Worm (Caenorhabditis elegans) whole organism, young adult: ENCODE measurements around the gene Y22D7AL.3.

ENCODE experiments used
- B0019.2 ChIP-seq: fragments of 200-800 bp; sonication (Bioruptor generic); conservative IDR thresholded peaks from 2 replicates; pipeline ENCODE4 v1.3.6; 2022; ENCODE audit warnings: missing genetic modification reagents, missing genetic modification characterization, missing compliant biosample characterization
- B0035.1 ChIP-seq: sonication (generic microtip); optimal IDR thresholded peaks from 2 replicates; lab custom pipeline; 2016; ENCODE audit warnings: missing genetic modification characterization, mild to moderate bottlenecking, missing compliant biosample characterization, missing genotype, missing genetic modification reagents
- C06A6.2 ChIP-seq: fragments of 200-800 bp; sonication (Bioruptor generic); conservative IDR thresholded peaks from 2 replicates; pipeline ENCODE4 v1.3.6; 2022; ENCODE audit warnings: missing genetic modification characterization, missing compliant biosample characterization
- F23B12.7 ChIP-seq: sonication (generic microtip); optimal IDR thresholded peaks from 2 replicates; lab custom pipeline; 2017; ENCODE audit warnings: missing genetic modification characterization, mild to moderate bottlenecking, missing compliant biosample characterization, antibody characterized with exemption, moderate library complexity; ENCODE audit not compliant: insufficient read depth
- F33H1.4 ChIP-seq: fragments of 200-800 bp; sonication (Bioruptor generic); IDR thresholded peaks from 2 replicates; pipeline ENCODE4 v1.3.6; 2022; ENCODE audit warnings: missing genetic modification reagents, missing genetic modification characterization, missing compliant biosample characterization
- F37B4.10 ChIP-seq: fragments of 200-800 bp; sonication (Bioruptor generic); IDR thresholded peaks from 2 replicates; pipeline ENCODE4 v1.3.6; 2022; ENCODE audit warnings: missing genetic modification characterization, missing compliant biosample characterization
- F49E8.2 ChIP-seq: sonication (generic microtip); optimal IDR thresholded peaks from 3 replicates; lab custom pipeline; 2017; ENCODE audit warnings: missing genetic modification characterization, mild to moderate bottlenecking, missing compliant biosample characterization, antibody characterized with exemption, moderate library complexity; ENCODE audit not compliant: insufficient read depth
- F52B5.7 ChIP-seq: sonication (generic microtip); optimal IDR thresholded peaks from 2 replicates; lab custom pipeline; 2016; ENCODE audit warnings: mild to moderate bottlenecking, missing genetic modification characterization, missing compliant biosample characterization
- K12H6.12 ChIP-seq: fragments of 200-800 bp; sonication (Bioruptor generic); optimal IDR thresholded peaks from 2 replicates; lab custom pipeline; 2018; ENCODE audit warnings: mild to moderate bottlenecking, missing genetic modification characterization, missing compliant biosample characterization
- Y53G8AR.9 ChIP-seq: fragments of 200-800 bp; sonication (Bioruptor generic); conservative IDR thresholded peaks from 2 replicates; pipeline ENCODE4 v1.3.6; 2022; ENCODE audit warnings: missing genetic modification reagents, missing genetic modification characterization, missing compliant biosample characterization
- Y79H2A.3 ChIP-seq: fragments of 200-800 bp; sonication (Bioruptor generic); conservative IDR thresholded peaks from 2 replicates; pipeline ENCODE4 v1.3.6; 2022; ENCODE audit warnings: missing genetic modification reagents, missing genetic modification characterization, missing compliant biosample characterization
- Y95B8A.8 ChIP-seq: fragments of 200-800 bp; sonication (Bioruptor generic); IDR thresholded peaks from 2 replicates; pipeline ENCODE4 v1.3.6; 2022; ENCODE audit warnings: missing genetic modification reagents, missing genetic modification characterization, missing compliant biosample characterization
- ZK185.1 ChIP-seq: sonication (generic microtip); optimal IDR thresholded peaks from 2 replicates; lab custom pipeline; 2016; ENCODE audit warnings: mild to moderate bottlenecking, missing genetic modification characterization, missing compliant biosample characterization; ENCODE audit not compliant: poor library complexity, severe bottlenecking
- bed-2 ChIP-seq: fragments of 200-800 bp; sonication (Bioruptor generic); IDR thresholded peaks from 2 replicates; pipeline ENCODE4 v1.3.6; 2022; ENCODE audit warnings: missing genetic modification reagents, missing genetic modification characterization, missing compliant biosample characterization
- ceh-91 ChIP-seq: fragments of 200-800 bp; sonication (Bioruptor generic); IDR thresholded peaks from 2 replicates; pipeline ENCODE4 v1.3.6; 2022; ENCODE audit warnings: missing genetic modification reagents, missing genetic modification characterization, missing compliant biosample characterization
- dox-1 ChIP-seq: fragments of 200-800 bp; sonication (Bioruptor generic); IDR thresholded peaks from 2 replicates; pipeline ENCODE4 v1.3.6; 2022; ENCODE audit warnings: missing genetic modification reagents, missing genetic modification characterization, missing compliant biosample characterization
- dpff-1 ChIP-seq: sonication (generic microtip); optimal IDR thresholded peaks from 2 replicates; lab custom pipeline; 2017; ENCODE audit warnings: mild to moderate bottlenecking, missing genetic modification characterization, missing compliant biosample characterization
- egl-44 ChIP-seq: fragments of 200-800 bp; sonication (Bioruptor generic); IDR thresholded peaks from 2 replicates; pipeline ENCODE4 v1.3.6; 2022; ENCODE audit warnings: missing genetic modification reagents, missing genetic modification characterization, missing compliant biosample characterization
- ekl-4 ChIP-seq: fragments of 200-800 bp; sonication (Bioruptor generic); IDR thresholded peaks from 2 replicates; pipeline ENCODE4 v1.3.6; 2022; ENCODE audit warnings: missing genetic modification reagents, missing genetic modification characterization, missing compliant biosample characterization
- hmg-20 ChIP-seq: fragments of 200-800 bp; sonication (Bioruptor generic); IDR thresholded peaks from 2 replicates; pipeline ENCODE4 v1.3.6; 2022; ENCODE audit warnings: missing genetic modification reagents, missing genetic modification characterization, missing compliant biosample characterization
- hsf-1 ChIP-seq: fragments of 200-800 bp; sonication (Bioruptor generic); IDR thresholded peaks from 2 replicates; pipeline ENCODE4 v1.3.6; 2022; ENCODE audit warnings: missing genetic modification reagents, missing genetic modification characterization, missing compliant biosample characterization
- lag-1 ChIP-seq: fragments of 200-800 bp; sonication (Bioruptor generic); IDR thresholded peaks from 2 replicates; pipeline ENCODE4 v1.3.6; 2022; ENCODE audit warnings: missing genetic modification reagents, missing genetic modification characterization, missing compliant biosample characterization
- lir-1 ChIP-seq: fragments of 200-800 bp; sonication (Bioruptor generic); conservative IDR thresholded peaks from 2 replicates; pipeline ENCODE4 v1.3.6; 2022; ENCODE audit warnings: missing genetic modification reagents, missing genetic modification characterization, missing compliant biosample characterization
- lsl-1 ChIP-seq: fragments of 200-800 bp; sonication (Bioruptor generic); optimal IDR thresholded peaks from 2 replicates; lab custom pipeline; 2018; ENCODE audit warnings: mild to moderate bottlenecking, missing genetic modification characterization, moderate library complexity, missing compliant biosample characterization
- madf-3 ChIP-seq: fragments of 200-800 bp; sonication (Bioruptor generic); IDR thresholded peaks from 2 replicates; pipeline ENCODE4 v1.3.6; 2022; ENCODE audit warnings: missing genetic modification reagents, missing genetic modification characterization, missing compliant biosample characterization
- madf-6 ChIP-seq: fragments of 200-800 bp; sonication (Bioruptor generic); IDR thresholded peaks from 2 replicates; pipeline ENCODE4 v1.3.6; 2022; ENCODE audit warnings: missing genetic modification reagents, missing genetic modification characterization, missing compliant biosample characterization
- madf-8 ChIP-seq: fragments of 200-800 bp; sonication (Bioruptor generic); conservative IDR thresholded peaks from 2 replicates; pipeline ENCODE4 v1.3.6; 2022; ENCODE audit warnings: missing genetic modification reagents, missing genetic modification characterization, missing compliant biosample characterization
- mcd-1 ChIP-seq: fragments of 200-800 bp; sonication (Bioruptor generic); IDR thresholded peaks from 2 replicates; pipeline ENCODE4 v1.3.6; 2022; ENCODE audit warnings: missing genetic modification reagents, missing genetic modification characterization, missing compliant biosample characterization
- mel-28 ChIP-seq: sonication (generic microtip); optimal IDR thresholded peaks from 2 replicates; lab custom pipeline; 2016; ENCODE audit warnings: borderline replicate concordance, mild to moderate bottlenecking, missing genetic modification characterization, missing compliant biosample characterization
- nfyb-1 ChIP-seq: fragments of 200-800 bp; sonication (Bioruptor generic); IDR thresholded peaks from 2 replicates; pipeline ENCODE4 v1.3.6; 2022; ENCODE audit warnings: missing genetic modification reagents, missing genetic modification characterization, missing compliant biosample characterization
- nhr-27 ChIP-seq: fragments of 200-800 bp; sonication (Bioruptor generic); optimal IDR thresholded peaks from 2 replicates; lab custom pipeline; 2018; ENCODE audit warnings: mild to moderate bottlenecking, missing genetic modification characterization, moderate library complexity, missing compliant biosample characterization
- pha-4 ChIP-seq: fragments of 150-350 bp; sonication (generic microtip); optimal IDR thresholded peaks from 2 replicates; lab custom pipeline; 2014; ENCODE audit warnings: missing biosample characterization, missing genetic modification reagents, missing genetic modification characterization
- rcor-1 ChIP-seq: fragments of 200-800 bp; sonication (Bioruptor generic); IDR thresholded peaks from 2 replicates; pipeline ENCODE4 v1.3.6; 2022; ENCODE audit warnings: missing genetic modification reagents, missing genetic modification characterization, missing compliant biosample characterization
- rpc-1 ChIP-seq, 2 experiments: fragments of 150-350 bp in 1 of 2; sonication (generic microtip) in 1 of 2; optimal IDR thresholded peaks; 2 replicates each; lab custom pipeline; 2014 to 2018; ENCODE audit warnings: missing biosample characterization in 1 of 2, missing genetic modification characterization in 1 of 2, missing genetic modification reagents in 1 of 2, missing genotype in 1 of 2
- snpc-1.1 ChIP-seq: sonication (generic microtip); optimal IDR thresholded peaks from 2 replicates; lab custom pipeline; 2017; ENCODE audit warnings: missing genetic modification characterization, mild to moderate bottlenecking, missing compliant biosample characterization, antibody characterized with exemption, moderate library complexity, missing genotype, missing genetic modification reagents; ENCODE audit not compliant: insufficient read depth
- snpc-1.3 ChIP-seq: sonication (generic microtip); optimal IDR thresholded peaks from 2 replicates; lab custom pipeline; 2017; ENCODE audit warnings: missing genetic modification characterization, mild to moderate bottlenecking, missing compliant biosample characterization, antibody characterized with exemption, moderate library complexity, missing genotype, missing genetic modification reagents; ENCODE audit not compliant: insufficient read depth
- tlf-1 ChIP-seq: fragments of 200-800 bp; sonication (Bioruptor generic); optimal IDR thresholded peaks from 2 replicates; lab custom pipeline; 2018; ENCODE audit warnings: mild to moderate bottlenecking, missing genetic modification characterization, missing compliant biosample characterization
- unc-62 ChIP-seq: fragments of 150-350 bp; optimal IDR thresholded peaks from 2 replicates; lab custom pipeline; 2014; ENCODE audit warnings: missing biosample characterization, missing genetic modification reagents, missing genetic modification characterization
- ztf-18 ChIP-seq: sonication (generic microtip); optimal IDR thresholded peaks from 2 replicates; lab custom pipeline; 2016; ENCODE audit warnings: missing genotype, mild to moderate bottlenecking, missing genetic modification characterization, missing compliant biosample characterization
- ztf-3 ChIP-seq: fragments of 200-800 bp; sonication (Bioruptor generic); optimal IDR thresholded peaks from 2 replicates; lab custom pipeline; 2018; ENCODE audit warnings: mild to moderate bottlenecking, missing genetic modification characterization, missing compliant biosample characterization

Y22D7AL.3 gene

ce11 chrIII:1600670-1601194 lies 40.5 kb upstream of the Y22D7AL.3 start, which contains the start of gene sms-3 (continued):
- TF ChIP-seq B0019.2 (GFP tag; lab: Robert Waterston, UW) (peak; percentile 78), nhr-27 (tag; lab: Kevin White, UChicago) (no peak), F52B5.7 (peak; percentile 61), hsf-1 (GFP tag; lab: Robert Waterston, UW) (peak; percentile 30; the same call in 1 of the 2 replicates), dox-1 (GFP tag; lab: Robert Waterston, UW) (no peak; the same call in none of the 2 replicates), tlf-1 (GFP tag; lab: Kevin White, UChicago) (no peak), hmg-20 (GFP tag; lab: Robert Waterston, UW) (no peak), mcd-1 (peak; percentile 42; the same call in 1 of the 2 replicates), madf-6 (GFP tag; lab: Robert Waterston, UW) (no peak), rcor-1 (GFP tag; lab: Robert Waterston, UW) (no peak), madf-3 (GFP tag; lab: Robert Waterston, UW) (no peak; the same call in none of the 2 replicates), ZK185.1 (peak; percentile 74), dpff-1 (no peak), ztf-18 (tag; lab: Kevin White, UChicago) (peak; percentile 64), pha-4 (tag; lab: Kevin White, UChicago) (no peak), ceh-91 (GFP tag; lab: Robert Waterston, UW) (peak; percentile 31; the same call in 1 of the 2 replicates), C06A6.2 (GFP tag; lab: Robert Waterston, UW) (no peak), Y53G8AR.9 (no peak), rpc-1 (optimal IDR thresholded peaks at IDR 0.05; lab: Kevin White, UChicago) (peak; percentile 77), rpc-1 (tag; optimal IDR thresholded peaks at IDR 0.05; lab: Kevin White, UChicago) (peak; percentile 91), F23B12.7 (tag; lab: Kevin White, UChicago) (peak; percentile 32), nfyb-1 (GFP tag; lab: Robert Waterston, UW) (peak; percentile 19; the same call in 1 of the 2 replicates), F37B4.10 (no peak), bed-2 (GFP tag; lab: Robert Waterston, UW) (no peak), madf-8 (GFP tag; lab: Robert Waterston, UW) (no peak), snpc-1.3 (tag; lab: Kevin White, UChicago) (peak; percentile 64), ekl-4 (no peak), K12H6.12 (tag; lab: Kevin White, UChicago) (no peak), snpc-1.1 (no peak), unc-62 (GFP tag; lab: Kevin White, UChicago) (no peak), lag-1 (GFP tag; lab: Robert Waterston, UW) (no peak), Y79H2A.3 (GFP tag; lab: Robert Waterston, UW) (no peak), Y95B8A.8 (GFP tag; lab: Robert Waterston, UW) (no peak), lsl-1 (GFP tag; lab: Kevin White, UChicago) (peak; percentile 61), lir-1 (GFP tag; lab: Robert Waterston, UW) (peak; percentile 16; the same call in 1 of the 2 replicates), egl-44 (peak; percentile 67; the same call in 1 of the 2 replicates), F49E8.2 (tag; lab: Kevin White, UChicago) (peak; percentile 41), ztf-3 (no peak), F33H1.4 (GFP tag; lab: Robert Waterston, UW) (no peak), B0035.1 (peak; percentile 24), mel-28 (tag; lab: Kevin White, UChicago) (no peak)
